Worm (Caenorhabditis elegans): ENCODE measurements around the gene srv-4.

Gene srv-4

ce11 chrIV:4236671-4237070, 51.6 kb downstream of the srv-4 start:
- TF ChIP-seq ztf-4 (tag; optimal IDR thresholded peaks at IDR 0.05) (peak; percentile 59), blmp-1 (tag; optimal IDR thresholded peaks at IDR 0.05) (peak; percentile 79), lsy-2 (tag; optimal IDR thresholded peaks at IDR 0.05) (no peak), fkh-4 (tag; optimal IDR thresholded peaks at IDR 0.05; ENCODE audit: borderline replicate concordance) (no peak), jun-1 (tag; optimal IDR thresholded peaks at IDR 0.05) (no peak), ztf-11 (tag; optimal IDR thresholded peaks at IDR 0.05) (no peak), fkh-8 (tag; optimal IDR thresholded peaks at IDR 0.05) (no peak), ets-5 (GFP tag; IDR thresholded peaks at IDR 0.05) (no peak)

- TF ChIP-seq nhr-28 (tag; optimal IDR thresholded peaks at IDR 0.05) = no peak
- no peak for TF ChIP-seq fkh-10 (GFP tag; optimal IDR thresholded peaks at IDR 0.05)
- TF ChIP-seq mab-9 (GFP tag; IDR thresholded peaks at IDR 0.05) = no peak
- no peak for TF ChIP-seq irx-1 (tag; optimal IDR thresholded peaks at IDR 0.05)
- TF ChIP-seq skn-1 (tag; optimal IDR thresholded peaks at IDR 0.05) = no peak
These were observed 52.2 kb downstream of the srv-4 start for ce11 chrIV:4236025-4236407.
